Fruit fly (Drosophila melanogaster) whole organism, pupa: ENCODE results near the gene Vha16-3.
A peak's percentile ranks its signal among the peaks of the same experiment; 100 is the strongest.

Experiments used
- CG10348 ChIP-seq: fragments of 200-800 bp; sonication (Bioruptor generic); IDR thresholded peaks from 2 replicates; pipeline ENCODE4 v1.3.6; 2022; ENCODE audit warnings: missing biosample characterization, missing genetic modification characterization
- CG12605 ChIP-seq: fragments of 200-800 bp; sonication (Bioruptor generic); IDR thresholded peaks from 2 replicates; pipeline ENCODE4 v1.3.6; 2022; ENCODE audit warnings: missing biosample characterization, missing genetic modification characterization
- CG13204 ChIP-seq: fragments of 200-800 bp; sonication (Bioruptor generic); optimal IDR thresholded peaks from 2 replicates; lab custom pipeline; 2018; ENCODE audit warnings: missing biosample characterization, mild to moderate bottlenecking, missing genetic modification characterization, moderate library complexity
- CG14655 ChIP-seq: fragments of 200-800 bp; sonication (Bioruptor generic); optimal IDR thresholded peaks from 3 replicates; lab custom pipeline; 2017; ENCODE audit warnings: mild to moderate bottlenecking, missing biosample characterization, missing genetic modification reagents, missing genetic modification characterization
- CG15710 ChIP-seq: fragments of 200-800 bp; sonication (Bioruptor generic); optimal IDR thresholded peaks from 2 replicates; lab custom pipeline; 2018; ENCODE audit warnings: missing biosample characterization, mild to moderate bottlenecking, missing genetic modification characterization, moderate library complexity
- CG17806 ChIP-seq: fragments of 200-800 bp; sonication (Bioruptor generic); optimal IDR thresholded peaks from 2 replicates; lab custom pipeline; 2018; ENCODE audit warnings: missing biosample characterization, mild to moderate bottlenecking, missing genetic modification characterization, moderate library complexity
- CG32121 ChIP-seq: fragments of 200-800 bp; sonication (Bioruptor generic); IDR thresholded peaks from 2 replicates; pipeline ENCODE4 v1.3.6; 2022; ENCODE audit warnings: missing biosample characterization, missing genetic modification characterization
- CG34367 ChIP-seq: fragments of 200-800 bp; sonication (Bioruptor generic); optimal IDR thresholded peaks from 2 replicates; lab custom pipeline; 2018; ENCODE audit warnings: missing biosample characterization, mild to moderate bottlenecking, missing genetic modification characterization
- CG4496 ChIP-seq: fragments of 200-800 bp; sonication (Bioruptor generic); IDR thresholded peaks from 3 replicates; pipeline ENCODE4 v1.3.6; 2022; ENCODE audit warnings: missing biosample characterization, missing genetic modification characterization
- CG8159 ChIP-seq: fragments of 200-800 bp; sonication (Bioruptor generic); optimal IDR thresholded peaks from 3 replicates; lab custom pipeline; 2018; ENCODE audit warnings: missing biosample characterization, mild to moderate bottlenecking, missing genetic modification characterization, moderate library complexity
- CG8301 ChIP-seq: fragments of 200-800 bp; sonication (Bioruptor generic); optimal IDR thresholded peaks from 2 replicates; lab custom pipeline; 2018; ENCODE audit warnings: missing biosample characterization, mild to moderate bottlenecking, missing genetic modification characterization
- CG9948 ChIP-seq: fragments of 200-800 bp; sonication (Bioruptor generic); optimal IDR thresholded peaks from 2 replicates; lab custom pipeline; 2018; ENCODE audit warnings: missing biosample characterization, mild to moderate bottlenecking, missing genetic modification characterization, moderate library complexity
- D1 ChIP-seq: fragments of 200-800 bp; sonication (Bioruptor generic); optimal IDR thresholded peaks from 2 replicates; lab custom pipeline; 2018; ENCODE audit warnings: missing biosample characterization, mild to moderate bottlenecking, missing genetic modification characterization, moderate library complexity
- EcR ChIP-seq: fragments of 200-800 bp; sonication (Bioruptor generic); optimal IDR thresholded peaks from 3 replicates; lab custom pipeline; 2019; ENCODE audit warnings: missing biosample characterization, missing genetic modification characterization, mild to moderate bottlenecking, moderate library complexity, missing genetic modification reagents
- Ets98B ChIP-seq: fragments of 200-800 bp; sonication (Bioruptor generic); IDR thresholded peaks from 2 replicates; pipeline ENCODE4 v1.3.6; 2022; ENCODE audit warnings: missing biosample characterization, missing genetic modification characterization
- Pif1A ChIP-seq: fragments of 200-800 bp; sonication (Bioruptor generic); optimal IDR thresholded peaks from 3 replicates; lab custom pipeline; 2016; ENCODE audit warnings: missing biosample characterization, missing genetic modification characterization
- Pif1B ChIP-seq: fragments of 200-800 bp; sonication (Bioruptor generic); optimal IDR thresholded peaks from 3 replicates; lab custom pipeline; 2016; ENCODE audit warnings: missing biosample characterization, missing genetic modification characterization
- Snoo ChIP-seq: fragments of 200-800 bp; sonication (Bioruptor generic); optimal IDR thresholded peaks from 3 replicates; lab custom pipeline; 2017; ENCODE audit warnings: missing biosample characterization, mild to moderate bottlenecking, missing genetic modification characterization, inconsistent platforms
- fd96Ca ChIP-seq: fragments of 200-800 bp; sonication (Bioruptor generic); IDR thresholded peaks from 3 replicates; pipeline ENCODE4 v1.3.6; 2022; ENCODE audit warnings: missing biosample characterization, missing genetic modification characterization
- gl ChIP-seq: fragments of 200-800 bp; sonication (Bioruptor generic); optimal IDR thresholded peaks from 2 replicates; lab custom pipeline; 2018; ENCODE audit warnings: missing biosample characterization, mild to moderate bottlenecking, missing genetic modification characterization
- rn ChIP-seq: fragments of 200-800 bp; sonication (Bioruptor generic); IDR thresholded peaks from 2 replicates; pipeline ENCODE4 v1.3.6; 2022; ENCODE audit warnings: missing biosample characterization, missing genetic modification characterization

Gene Vha16-3

DNA sequence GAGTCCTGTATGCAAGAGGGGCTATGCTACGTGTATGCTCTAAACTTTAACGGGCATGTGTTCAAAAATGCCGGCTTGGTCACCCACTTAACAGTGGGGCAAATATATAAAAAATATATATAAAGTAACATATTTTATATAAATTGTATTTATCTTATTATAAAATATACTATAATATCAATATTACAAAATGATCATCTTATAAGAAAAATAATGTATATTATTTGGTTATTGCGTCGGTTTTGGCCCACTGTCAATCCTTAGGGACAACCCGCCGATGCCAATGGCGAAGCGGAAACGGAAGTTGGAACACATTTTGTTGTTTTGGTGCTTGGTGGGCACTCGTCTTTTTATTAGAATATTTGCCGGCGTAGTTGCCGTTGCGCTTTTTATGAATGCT lies 22.6 kb upstream of the Vha16-3 start:
- peak; percentile 36 for TF ChIP-seq CG14655 (GFP tag; lab: Kevin White, UChicago)
- TF ChIP-seq CG15710 (tag; lab: Kevin White, UChicago): peak; percentile 5
- TF ChIP-seq Ets98B (GFP tag; lab: Robert Waterston, UW): no peak
- TF ChIP-seq CG17806 (tag; lab: Kevin White, UChicago): peak; percentile 41
- peak; percentile 31 for TF ChIP-seq CG9948
- peak; percentile 7 for TF ChIP-seq Pif1A (GFP tag; lab: Kevin White, UChicago)
- no peak for TF ChIP-seq CG4496
- peak; percentile 43 for TF ChIP-seq CG8159
- TF ChIP-seq fd96Ca (GFP tag; lab: Robert Waterston, UW): no peak
- no peak for TF ChIP-seq EcR (GFP tag; lab: Kevin White, UChicago)

DNA sequence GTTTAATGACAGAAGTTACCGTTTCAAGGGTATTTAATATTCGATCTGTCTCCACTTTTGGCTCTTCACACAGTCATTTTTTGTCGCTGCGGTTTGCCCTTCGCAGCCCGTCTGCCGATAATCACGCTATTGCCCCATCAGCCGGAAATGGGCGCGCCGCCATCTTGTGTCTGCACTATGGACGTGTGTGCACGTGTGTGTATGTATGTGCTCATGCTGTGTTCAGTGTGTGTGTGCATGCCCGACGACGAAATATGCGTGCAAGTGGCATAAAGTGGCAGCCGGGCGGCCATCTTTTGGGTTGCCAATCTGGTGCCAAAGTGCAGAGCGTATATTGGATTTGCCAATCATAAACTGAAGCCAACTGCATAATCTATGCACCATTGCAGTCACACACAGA lies 18.6 kb upstream of the Vha16-3 start:
- TF ChIP-seq Snoo (tag; lab: Kevin White, UChicago): no peak
- no peak for TF ChIP-seq fd96Ca (GFP tag; lab: Robert Waterston, UW)
- TF ChIP-seq gl (tag; lab: Kevin White, UChicago): no peak
- TF ChIP-seq Ets98B (GFP tag; lab: Robert Waterston, UW): no peak
- TF ChIP-seq CG4496: peak; percentile 70
- no peak for TF ChIP-seq Pif1A (GFP tag; lab: Kevin White, UChicago)
- TF ChIP-seq rn (GFP tag; lab: Robert Waterston, UW): no peak
- no peak for TF ChIP-seq Pif1B (GFP tag; lab: Kevin White, UChicago)
- TF ChIP-seq CG13204: no peak
- no peak for TF ChIP-seq CG32121 (GFP tag; lab: Robert Waterston, UW)
- TF ChIP-seq CG15710 (tag; lab: Kevin White, UChicago): no peak
- peak; percentile 4 for TF ChIP-seq CG14655 (GFP tag; lab: Kevin White, UChicago)

DNA sequence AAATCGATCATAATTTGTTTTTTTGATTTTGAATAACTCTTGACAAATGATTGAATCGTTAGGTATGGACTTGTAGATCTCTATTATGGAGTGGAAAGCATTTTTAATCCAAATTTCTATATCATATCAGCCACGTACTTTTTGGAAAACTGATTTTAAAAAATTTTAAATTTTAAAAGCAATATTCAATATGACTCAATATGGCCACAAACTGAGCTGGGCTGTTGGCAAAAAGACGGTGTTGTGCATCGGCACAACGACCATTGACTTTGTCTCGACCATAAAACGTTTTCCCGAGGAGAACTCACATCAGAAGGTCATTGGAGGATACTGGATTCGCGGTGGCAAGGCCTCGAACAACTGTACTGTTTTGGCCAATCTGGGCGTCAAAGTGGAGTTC lies 14.7 kb upstream of the Vha16-3 start, which contains the start of the genes CG12289 and CG7551:
Gene CG12289, minus strand, starts transcription at position 101 of the 400 bp plus-strand sequence.
Gene CG7551, plus strand, starts transcription at position 121 of the 400 bp plus-strand sequence.
- TF ChIP-seq fd96Ca (GFP tag; lab: Robert Waterston, UW) (no peak), Snoo (tag; lab: Kevin White, UChicago) (no peak), D1 (tag; lab: Kevin White, UChicago) (no peak), CG17806 (tag; lab: Kevin White, UChicago) (no peak), CG14655 (GFP tag; lab: Kevin White, UChicago) (no peak), CG4496 (no peak), CG13204 (no peak), CG34367 (tag; lab: Kevin White, UChicago) (no peak)
- TF ChIP-seq, all 21 proteins: peak for 0

DNA sequence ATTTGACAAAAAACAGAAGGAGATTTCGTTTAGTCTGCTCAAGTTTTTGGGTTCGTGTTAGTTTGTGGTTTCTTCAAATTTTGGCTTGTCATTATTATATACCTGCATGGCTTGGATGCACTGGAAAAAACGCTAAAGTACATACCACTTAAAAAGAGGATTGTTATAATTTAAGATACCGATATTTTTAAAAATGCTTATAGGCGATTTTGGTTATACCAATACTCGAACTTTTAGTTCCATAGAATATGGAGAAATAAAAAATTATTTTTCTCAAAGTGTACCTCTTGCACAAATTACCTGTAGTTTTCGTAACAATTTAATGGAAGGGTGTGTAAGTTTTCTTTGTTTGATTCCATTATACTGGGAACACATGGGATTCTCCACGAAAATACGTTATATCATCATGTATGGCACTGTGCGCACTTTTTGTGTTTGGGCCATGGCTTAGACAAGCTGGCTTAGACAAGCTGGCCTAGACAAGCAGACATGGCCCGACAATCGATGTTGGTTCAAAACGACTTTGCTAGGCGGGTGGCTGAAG lies 7.6 kb upstream of the Vha16-3 start, which contains the start of gene Fum3:
Gene Fum3, minus strand, starts transcription at position 494 of the 544 bp plus-strand sequence.
- TF ChIP-seq Pif1B (GFP tag; lab: Kevin White, UChicago) (no peak), CG32121 (GFP tag; lab: Robert Waterston, UW) (no peak), CG13204 (no peak), CG15710 (tag; lab: Kevin White, UChicago) (no peak)

DNA sequence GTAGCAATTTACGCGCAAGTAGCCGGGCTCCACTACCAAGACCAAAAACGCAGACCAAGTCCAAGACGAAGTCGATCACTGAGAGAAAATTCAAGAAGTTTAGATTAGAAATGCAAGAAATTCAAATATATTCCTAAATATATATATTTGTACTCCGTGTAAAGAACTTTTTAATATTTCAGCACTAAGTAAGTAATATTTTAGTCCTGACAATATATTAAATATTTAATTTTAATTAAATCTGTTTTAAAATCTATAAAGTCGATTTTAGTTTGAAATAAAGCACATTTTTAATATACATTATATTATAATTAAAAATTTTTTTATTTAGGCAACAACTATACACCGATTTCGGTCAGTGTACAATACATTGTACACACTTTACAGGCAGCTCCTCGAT lies 6.1 kb upstream of the Vha16-3 start:
- TF ChIP-seq CG12605 (GFP tag; lab: Robert Waterston, UW): no peak
- TF ChIP-seq D1 (tag; lab: Kevin White, UChicago): no peak
- TF ChIP-seq CG8159: peak; percentile 68
- TF ChIP-seq CG15710 (tag; lab: Kevin White, UChicago): peak; percentile 45
- TF ChIP-seq CG34367 (tag; lab: Kevin White, UChicago): no peak
- no peak for TF ChIP-seq Pif1A (GFP tag; lab: Kevin White, UChicago)
- TF ChIP-seq CG14655 (GFP tag; lab: Kevin White, UChicago): peak; percentile 21
- peak; percentile 56 for TF ChIP-seq CG9948
- TF ChIP-seq gl (tag; lab: Kevin White, UChicago): no peak
- no peak for TF ChIP-seq CG4496
- TF ChIP-seq EcR (GFP tag; lab: Kevin White, UChicago): no peak
- no peak for TF ChIP-seq rn (GFP tag; lab: Robert Waterston, UW)
- TF ChIP-seq CG8301 (tag; lab: Kevin White, UChicago): no peak
- TF ChIP-seq CG13204: no peak
- peak; percentile 34 for TF ChIP-seq CG17806 (tag; lab: Kevin White, UChicago)
- TF ChIP-seq Snoo (tag; lab: Kevin White, UChicago): no peak

DNA sequence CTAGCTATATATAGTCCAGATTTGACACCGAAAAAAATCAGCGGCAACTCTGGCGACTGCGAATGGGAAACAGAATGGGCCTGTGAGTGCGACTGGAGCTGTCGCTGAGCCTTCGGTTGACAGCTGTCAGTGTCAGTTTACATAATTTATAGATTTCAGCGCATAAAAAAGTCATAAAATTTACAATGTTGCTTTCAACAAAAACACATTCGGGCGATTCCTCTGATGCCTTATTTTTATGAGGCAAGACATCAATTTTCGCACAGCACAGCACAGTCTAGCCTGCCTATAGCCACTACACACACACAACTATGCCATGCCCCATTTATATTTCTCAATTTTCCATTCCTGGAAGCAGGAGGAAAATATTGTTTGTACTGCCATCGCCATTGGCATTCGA lies 703 bp upstream of the Vha16-3 start:
- TF ChIP-seq CG10348 (GFP tag; lab: Robert Waterston, UW) (no peak), Ets98B (GFP tag; lab: Robert Waterston, UW) (no peak), CG13204 (no peak), CG4496 (no peak), rn (GFP tag; lab: Robert Waterston, UW) (no peak), CG32121 (GFP tag; lab: Robert Waterston, UW) (no peak), CG15710 (tag; lab: Kevin White, UChicago) (no peak), CG34367 (tag; lab: Kevin White, UChicago) (no peak), gl (tag; lab: Kevin White, UChicago) (no peak), fd96Ca (GFP tag; lab: Robert Waterston, UW) (no peak), CG9948 (no peak), Pif1A (GFP tag; lab: Kevin White, UChicago) (no peak), Pif1B (GFP tag; lab: Kevin White, UChicago) (no peak), CG14655 (GFP tag; lab: Kevin White, UChicago) (no peak)
